Fruit fly (Drosophila melanogaster) whole organism, embryonic: Measurements from ENCODE around the gene Fbxl4.

Experiments
- Ada2b ChIP-seq: fragments of 200-800 bp; sonication (Bioruptor generic); IDR thresholded peaks from 2 replicates; pipeline ENCODE4 v1.3.6; 2022; ENCODE audit warnings: missing biosample characterization, missing genetic modification characterization
- Blimp-1 ChIP-seq: fragments of 200-800 bp; sonication (Bioruptor generic); optimal IDR thresholded peaks from 3 replicates; lab custom pipeline; 2018; ENCODE audit warnings: missing biosample characterization, missing genetic modification characterization, mild to moderate bottlenecking, moderate library complexity, missing genetic modification reagents
- CG10209 ChIP-seq: fragments of 200-800 bp; sonication (Bioruptor generic); optimal IDR thresholded peaks from 3 replicates; lab custom pipeline; 2017; ENCODE audit warnings: missing biosample characterization, mild to moderate bottlenecking, missing genetic modification characterization, missing genetic modification reagents
- CG10543 ChIP-seq: fragments of 200-800 bp; sonication (Bioruptor generic); optimal IDR thresholded peaks from 3 replicates; lab custom pipeline; 2017; ENCODE audit warnings: missing biosample characterization, mild to moderate bottlenecking, missing genetic modification characterization, moderate library complexity
- CG11504 ChIP-seq: fragments of 200-800 bp; sonication (Bioruptor generic); optimal IDR thresholded peaks from 3 replicates; lab custom pipeline; 2019; ENCODE audit warnings: missing biosample characterization, mild to moderate bottlenecking, missing genetic modification characterization, moderate library complexity
- CG13296 ChIP-seq: fragments of 200-800 bp; sonication (Bioruptor generic); optimal IDR thresholded peaks from 3 replicates; lab custom pipeline; 2018; ENCODE audit warnings: missing biosample characterization, mild to moderate bottlenecking, missing genetic modification characterization
- CG14014 ChIP-seq: fragments of 200-800 bp; sonication (Bioruptor generic); IDR thresholded peaks from 2 replicates; pipeline ENCODE4 v1.3.6; 2022; ENCODE audit warnings: missing biosample characterization, missing genetic modification characterization
- CG15479 ChIP-seq: fragments of 200-800 bp; sonication (Bioruptor generic); optimal IDR thresholded peaks from 3 replicates; lab custom pipeline; 2019; ENCODE audit warnings: missing biosample characterization, mild to moderate bottlenecking, missing genetic modification characterization, moderate library complexity
- CG15696 ChIP-seq: fragments of 200-800 bp; sonication (Bioruptor generic); optimal IDR thresholded peaks from 2 replicates; lab custom pipeline; 2019; ENCODE audit warnings: missing biosample characterization, mild to moderate bottlenecking, missing genetic modification characterization, moderate library complexity
- CG1792 ChIP-seq: fragments of 200-800 bp; sonication (Bioruptor generic); optimal IDR thresholded peaks from 2 replicates; lab custom pipeline; 2016; ENCODE audit warnings: missing biosample characterization, missing genetic modification characterization
- CG2129 ChIP-seq: fragments of 200-800 bp; sonication (Bioruptor generic); IDR thresholded peaks from 2 replicates; pipeline ENCODE4 v1.3.6; 2022; ENCODE audit warnings: missing biosample characterization, missing genetic modification characterization; ENCODE audit not compliant: partially characterized antibody
- CG2678 ChIP-seq: fragments of 200-800 bp; sonication (Bioruptor generic); optimal IDR thresholded peaks from 3 replicates; lab custom pipeline; 2019; ENCODE audit warnings: missing biosample characterization, mild to moderate bottlenecking, missing genetic modification characterization, moderate library complexity
- CG6765 ChIP-seq: fragments of 200-800 bp; sonication (Bioruptor generic); optimal IDR thresholded peaks from 3 replicates; lab custom pipeline; 2017; ENCODE audit warnings: missing biosample characterization, mild to moderate bottlenecking, missing genetic modification characterization
- CG8089 ChIP-seq: fragments of 200-800 bp; sonication (Bioruptor generic); optimal IDR thresholded peaks from 3 replicates; lab custom pipeline; 2016; ENCODE audit warnings: missing biosample characterization, missing genetic modification characterization
- CG8924 ChIP-seq: fragments of 200-800 bp; optimal IDR thresholded peaks from 3 replicates; lab custom pipeline; 2019; ENCODE audit warnings: missing biosample characterization, mild to moderate bottlenecking, missing genetic modification characterization, moderate library complexity
- CG9797 ChIP-seq: fragments of 200-800 bp; sonication (Bioruptor generic); optimal IDR thresholded peaks from 3 replicates; lab custom pipeline; 2018; ENCODE audit warnings: missing biosample characterization, mild to moderate bottlenecking, missing genetic modification characterization
- Chrac-16 ChIP-seq: fragments of 200-800 bp; sonication (Bioruptor generic); optimal IDR thresholded peaks from 3 replicates; lab custom pipeline; 2016; ENCODE audit warnings: missing biosample characterization, missing genetic modification characterization
- Dbx ChIP-seq: fragments of 200-800 bp; sonication (Bioruptor generic); IDR thresholded peaks from 3 replicates; pipeline ENCODE4 v1.3.6; 2022; ENCODE audit warnings: missing biosample characterization, missing genetic modification characterization
- GATAe ChIP-seq: fragments of 200-800 bp; sonication (Bioruptor generic); conservative IDR thresholded peaks from 2 replicates; pipeline ENCODE4 v1.3.6; 2022; ENCODE audit warnings: missing biosample characterization, missing genetic modification characterization
- Gsc ChIP-seq: fragments of 200-800 bp; sonication (Bioruptor generic); IDR thresholded peaks from 2 replicates; pipeline ENCODE4 v1.3.6; 2022; ENCODE audit warnings: missing biosample characterization, missing genetic modification characterization
- Lim3 ChIP-seq: fragments of 200-800 bp; sonication (Bioruptor generic); IDR thresholded peaks from 2 replicates; pipeline ENCODE4 v1.3.6; 2022; ENCODE audit warnings: missing biosample characterization, missing genetic modification characterization
- MTF-1 ChIP-seq: fragments of 200-800 bp; sonication (Bioruptor generic); optimal IDR thresholded peaks from 2 replicates; lab custom pipeline; 2018; ENCODE audit warnings: missing biosample characterization, mild to moderate bottlenecking, missing genetic modification characterization, borderline replicate concordance
- Med ChIP-seq: fragments of 200-800 bp; sonication (Bioruptor generic); peaks from one replicate; lab custom pipeline; 2016; ENCODE audit warnings: missing biosample characterization, missing genetic modification characterization, mild to moderate bottlenecking, inconsistent platforms, moderate library complexity
- Nf-YB ChIP-seq: fragments of 200-800 bp; sonication (Bioruptor generic); optimal IDR thresholded peaks from 3 replicates; lab custom pipeline; 2019; ENCODE audit warnings: missing biosample characterization, mild to moderate bottlenecking, missing genetic modification characterization, moderate library complexity
- Ravus ChIP-seq: fragments of 200-800 bp; sonication (Bioruptor generic); IDR thresholded peaks from 2 replicates; pipeline ENCODE4 v1.3.6; 2022; ENCODE audit warnings: missing biosample characterization, missing genetic modification characterization
- Scr ChIP-seq: fragments of 200-800 bp; sonication (Bioruptor generic); IDR thresholded peaks from 2 replicates; pipeline ENCODE4 v1.3.6; 2022; ENCODE audit warnings: missing biosample characterization, missing genetic modification characterization; ENCODE audit not compliant: partially characterized antibody
- bowl ChIP-seq: fragments of 200-800 bp; sonication (Bioruptor generic); IDR thresholded peaks from 2 replicates; pipeline ENCODE4 v1.3.6; 2022; ENCODE audit warnings: missing biosample characterization, missing genetic modification characterization
- bsh ChIP-seq, 2 experiments: fragments of 200-800 bp; sonication (Bioruptor generic); optimal IDR thresholded peaks; 2 replicates each; lab custom pipeline; 2017 to 2018; ENCODE audit warnings: mild to moderate bottlenecking in 2 of 2, missing biosample characterization in 2 of 2, missing genetic modification characterization in 2 of 2, moderate library complexity in 1 of 2
- chinmo ChIP-seq: fragments of 200-800 bp; sonication (Bioruptor generic); IDR thresholded peaks from 4 replicates; pipeline ENCODE4 v1.3.6; 2022; ENCODE audit warnings: missing biosample characterization, missing genetic modification characterization; ENCODE audit not compliant: partially characterized antibody
- crol ChIP-seq: fragments of 200-800 bp; sonication (Bioruptor generic); IDR thresholded peaks from 2 replicates; pipeline ENCODE4 v1.3.6; 2022; ENCODE audit warnings: missing biosample characterization, missing genetic modification characterization
- cwo ChIP-seq: fragments of 200-800 bp; sonication (Bioruptor generic); optimal IDR thresholded peaks from 3 replicates; lab custom pipeline; 2017; ENCODE audit warnings: missing biosample characterization, missing genetic modification characterization, mild to moderate bottlenecking, moderate library complexity, missing genetic modification reagents
- dati ChIP-seq: fragments of 200-800 bp; sonication (Bioruptor generic); IDR thresholded peaks from 2 replicates; pipeline ENCODE4 v1.3.6; 2022; ENCODE audit warnings: missing biosample characterization, missing genetic modification characterization
- dmrt11E ChIP-seq: fragments of 200-800 bp; sonication (Bioruptor generic); optimal IDR thresholded peaks from 3 replicates; lab custom pipeline; 2018; ENCODE audit warnings: missing biosample characterization, mild to moderate bottlenecking, missing genetic modification characterization, moderate library complexity
- esg ChIP-seq: fragments of 200-800 bp; sonication (Bioruptor generic); conservative IDR thresholded peaks from 2 replicates; pipeline ENCODE4 v1.3.6; 2022; ENCODE audit warnings: missing biosample characterization, missing genetic modification characterization
- fd3F ChIP-seq: fragments of 200-800 bp; sonication (Bioruptor generic); optimal IDR thresholded peaks from 2 replicates; lab custom pipeline; 2018; ENCODE audit warnings: missing biosample characterization, mild to moderate bottlenecking, missing genetic modification characterization, moderate library complexity
- fd64A ChIP-seq: fragments of 200-800 bp; sonication (Bioruptor generic); optimal IDR thresholded peaks from 3 replicates; lab custom pipeline; 2018; ENCODE audit warnings: missing biosample characterization, mild to moderate bottlenecking, missing genetic modification characterization
- h ChIP-seq: fragments of >200 bp; optimal IDR thresholded peaks from 2 replicates; lab custom pipeline; 2017
- kni ChIP-seq: fragments of 200-800 bp; sonication (Bioruptor generic); optimal IDR thresholded peaks from 3 replicates; lab custom pipeline; 2017; ENCODE audit warnings: mild to moderate bottlenecking, missing biosample characterization, missing genetic modification reagents, missing genetic modification characterization
- maf-S ChIP-seq: fragments of 200-800 bp; sonication (Bioruptor generic); optimal IDR thresholded peaks from 2 replicates; lab custom pipeline; 2016; ENCODE audit warnings: missing biosample characterization, missing genetic modification characterization
- mirr ChIP-seq: fragments of 200-800 bp; sonication (Bioruptor generic); optimal IDR thresholded peaks from 3 replicates; lab custom pipeline; 2018; ENCODE audit warnings: missing biosample characterization, mild to moderate bottlenecking, missing genetic modification characterization
- org-1 ChIP-seq: fragments of 200-800 bp; sonication (Bioruptor generic); optimal IDR thresholded peaks from 2 replicates; lab custom pipeline; 2017; ENCODE audit warnings: missing biosample characterization, missing genetic modification characterization
- sens-2 ChIP-seq: fragments of 200-800 bp; sonication (Bioruptor generic); IDR thresholded peaks from 2 replicates; pipeline ENCODE4 v1.3.6; 2022; ENCODE audit warnings: missing biosample characterization, missing genetic modification characterization
- slp2 ChIP-seq: fragments of 200-800 bp; sonication (Bioruptor generic); optimal IDR thresholded peaks from 2 replicates; lab custom pipeline; 2016; ENCODE audit warnings: missing biosample characterization, missing genetic modification characterization
- trem ChIP-seq: fragments of 200-800 bp; optimal IDR thresholded peaks from 3 replicates; lab custom pipeline; 2019; ENCODE audit warnings: missing biosample characterization, mild to moderate bottlenecking, missing genetic modification characterization, moderate library complexity
- unc-4 ChIP-seq: fragments of 200-800 bp; sonication (Bioruptor generic); IDR thresholded peaks from 2 replicates; pipeline ENCODE4 v1.3.6; 2022; ENCODE audit warnings: missing biosample characterization, missing genetic modification characterization; ENCODE audit not compliant: partially characterized antibody
- usp ChIP-seq: fragments of >200 bp; optimal IDR thresholded peaks from 2 replicates; lab custom pipeline; 2017; ENCODE audit warnings: missing biosample characterization, missing genetic modification characterization
- wdn ChIP-seq: fragments of 200-800 bp; sonication (Bioruptor generic); IDR thresholded peaks from 2 replicates; pipeline ENCODE4 v1.3.6; 2022; ENCODE audit warnings: missing biosample characterization, missing genetic modification characterization
- yki ChIP-seq: fragments of >200 bp; optimal IDR thresholded peaks from 3 replicates; lab custom pipeline; 2018
- z ChIP-seq: fragments of 200-800 bp; sonication (Bioruptor generic); IDR thresholded peaks from 3 replicates; pipeline ENCODE4 v1.3.6; 2022; ENCODE audit warnings: missing biosample characterization, missing genetic modification characterization
- zf30C ChIP-seq: fragments of 200-800 bp; sonication (Bioruptor generic); optimal IDR thresholded peaks from 3 replicates; lab custom pipeline; 2018; ENCODE audit warnings: missing biosample characterization, mild to moderate bottlenecking, missing genetic modification characterization

The Fbxl4 gene

dm6 chrX:14213509-14214154, 24.1 kb downstream of the Fbxl4 start (continued):
- TF ChIP-seq CG2129: no peak
- TF ChIP-seq CG8924: peak; percentile 21
- TF ChIP-seq Ada2b: peak; percentile 49; the same call in 1 of the 2 replicates
- TF ChIP-seq Scr (GFP tag; lab: Robert Waterston, UW): no peak
- no peak for TF ChIP-seq fd64A
- no peak for TF ChIP-seq Chrac-16 (GFP tag; lab: Kevin White, UChicago)
- TF ChIP-seq cwo (GFP tag; lab: Kevin White, UChicago): no peak
- no peak for TF ChIP-seq CG6765 (GFP tag; lab: Kevin White, UChicago)
- peak; percentile 7 for TF ChIP-seq CG10543 (GFP tag; lab: Kevin White, UChicago)
- TF ChIP-seq sens-2 (GFP tag; lab: Robert Waterston, UW): no peak
- peak; percentile 9 for TF ChIP-seq CG13296 (GFP tag; lab: Kevin White, UChicago)
- 0 out of 3 replicates have a peak, but pooled peaks have one; percentile 14 for TF ChIP-seq Dbx
- no peak for TF ChIP-seq MTF-1 (GFP tag; lab: Kevin White, UChicago)
- TF ChIP-seq CG14014 (GFP tag; lab: Robert Waterston, UW): 0 out of 2 replicates have a peak, but pooled peaks have one; percentile 37
- no peak for TF ChIP-seq wdn (GFP tag; lab: Robert Waterston, UW)
- TF ChIP-seq yki (lab: Kevin White, UChicago): no peak
- TF ChIP-seq Med (GFP tag; lab: Kevin White, UChicago): peak; percentile 76
- peak; percentile 88 for TF ChIP-seq crol (GFP tag; lab: Robert Waterston, UW)
- no peak for TF ChIP-seq bowl (GFP tag; lab: Robert Waterston, UW)
- TF ChIP-seq fd3F (GFP tag; lab: Kevin White, UChicago): peak; percentile 27
- TF ChIP-seq dmrt11E (tag; lab: Kevin White, UChicago): peak; percentile 7
- no peak for TF ChIP-seq CG8089
- TF ChIP-seq Lim3: no peak
- TF ChIP-seq h: no peak
- no peak for TF ChIP-seq GATAe (GFP tag; lab: Robert Waterston, UW)
- no peak for TF ChIP-seq CG9797 (GFP tag; lab: Kevin White, UChicago)
- no peak for TF ChIP-seq CG15479
- TF ChIP-seq Nf-YB: no peak
- TF ChIP-seq dati (GFP tag; lab: Robert Waterston, UW): no peak
- no peak for TF ChIP-seq z (GFP tag; lab: Robert Waterston, UW)
- TF ChIP-seq trem (tag; lab: Kevin White, UChicago): no peak
- no peak for TF ChIP-seq Gsc (GFP tag; lab: Robert Waterston, UW)
- peak; percentile 19 for TF ChIP-seq zf30C (GFP tag; lab: Kevin White, UChicago)
- no peak for TF ChIP-seq CG10209 (GFP tag; lab: Kevin White, UChicago)
- TF ChIP-seq Ravus (GFP tag; lab: Robert Waterston, UW): no peak
- TF ChIP-seq bsh (GFP tag; optimal IDR thresholded peaks at IDR 0.05; lab: Kevin White, UChicago): peak in 1 of 2 experiments; percentile 52
- no peak for TF ChIP-seq org-1 (GFP tag; lab: Kevin White, UChicago)
- no peak for TF ChIP-seq kni (GFP tag; lab: Kevin White, UChicago)
- TF ChIP-seq mirr (GFP tag; lab: Kevin White, UChicago): peak; percentile 7
- peak; percentile 18 for TF ChIP-seq slp2 (GFP tag; lab: Kevin White, UChicago)
- no peak for TF ChIP-seq CG15696
- 0 out of 4 replicates have a peak, but pooled peaks have one; percentile 63 for TF ChIP-seq chinmo (GFP tag; lab: Robert Waterston, UW)
- peak; percentile 56 for TF ChIP-seq CG2678 (tag; lab: Kevin White, UChicago)
- no peak for TF ChIP-seq CG1792
- no peak for TF ChIP-seq maf-S (GFP tag; lab: Kevin White, UChicago)
- no peak for TF ChIP-seq unc-4 (GFP tag; lab: Robert Waterston, UW)
- TF ChIP-seq CG11504: peak; percentile 65
- no peak for TF ChIP-seq usp (GFP tag; lab: Kevin White, UChicago)
- TF ChIP-seq Blimp-1 (GFP tag; lab: Kevin White, UChicago): peak; percentile 32
- TF ChIP-seq esg (GFP tag; lab: Robert Waterston, UW): no peak
